Fruit fly (Drosophila melanogaster): ENCODE measurements around the gene Naa30B.

Gene Naa30B

DNA sequence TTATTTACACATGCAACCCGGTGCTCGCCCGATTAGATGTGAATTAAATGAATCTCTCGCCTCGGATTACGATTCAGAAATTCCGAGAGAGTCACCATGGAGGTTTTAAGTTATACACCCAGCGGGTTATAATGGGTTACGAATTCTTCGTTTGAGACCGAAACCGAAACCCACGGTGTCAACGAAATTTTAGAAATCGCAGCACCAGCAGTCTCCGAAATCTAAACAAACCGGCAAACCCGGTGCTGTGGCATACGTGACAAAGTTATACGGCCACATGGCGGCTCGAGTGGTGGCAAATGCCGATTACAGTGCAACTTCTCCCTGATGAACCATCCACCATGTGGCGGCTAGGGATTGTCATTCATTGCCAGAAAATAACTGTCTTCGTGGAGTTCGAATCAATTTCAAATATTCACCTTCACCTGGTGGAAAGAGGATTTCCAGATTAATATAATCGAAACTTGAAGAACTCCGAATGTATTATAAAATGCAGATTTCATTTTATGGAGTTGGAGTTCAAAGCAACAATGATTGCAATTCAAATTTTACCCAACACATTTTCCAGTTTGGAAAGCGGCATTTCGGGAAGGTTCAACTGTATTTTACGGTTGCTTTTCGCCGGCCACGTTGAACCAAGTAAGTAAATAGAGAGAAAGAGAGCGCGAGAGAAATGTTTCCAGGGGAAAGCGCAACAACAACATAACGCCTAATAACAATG is 44.1 kb upstream of the Naa30B start (continued):
- peak; percentile 70 for TF ChIP-seq Sox14 (GFP tag; optimal IDR thresholded peaks at IDR 0.05)
- peak; percentile 25 for TF ChIP-seq Ets21C (GFP tag; optimal IDR thresholded peaks at IDR 0.05)
- TF ChIP-seq Met (GFP tag; optimal IDR thresholded peaks at IDR 0.05): peak; percentile 64
- peak in 1 of 2 experiments; percentile 24 for TF ChIP-seq ss (GFP tag; optimal IDR thresholded peaks at IDR 0.05)
- peak; percentile 50 for TF ChIP-seq Eip75B (GFP tag; optimal IDR thresholded peaks at IDR 0.05)
- peak; percentile 94 for TF ChIP-seq CG32006 (GFP tag; optimal IDR thresholded peaks at IDR 0.05)
- TF ChIP-seq fkh (GFP tag; optimal IDR thresholded peaks at IDR 0.05): peak; percentile 77
- TF ChIP-seq Hr38 (GFP tag; optimal IDR thresholded peaks at IDR 0.05): peak; percentile 11
- TF ChIP-seq achi (GFP tag; optimal IDR thresholded peaks at IDR 0.05): peak; percentile 73

DNA sequence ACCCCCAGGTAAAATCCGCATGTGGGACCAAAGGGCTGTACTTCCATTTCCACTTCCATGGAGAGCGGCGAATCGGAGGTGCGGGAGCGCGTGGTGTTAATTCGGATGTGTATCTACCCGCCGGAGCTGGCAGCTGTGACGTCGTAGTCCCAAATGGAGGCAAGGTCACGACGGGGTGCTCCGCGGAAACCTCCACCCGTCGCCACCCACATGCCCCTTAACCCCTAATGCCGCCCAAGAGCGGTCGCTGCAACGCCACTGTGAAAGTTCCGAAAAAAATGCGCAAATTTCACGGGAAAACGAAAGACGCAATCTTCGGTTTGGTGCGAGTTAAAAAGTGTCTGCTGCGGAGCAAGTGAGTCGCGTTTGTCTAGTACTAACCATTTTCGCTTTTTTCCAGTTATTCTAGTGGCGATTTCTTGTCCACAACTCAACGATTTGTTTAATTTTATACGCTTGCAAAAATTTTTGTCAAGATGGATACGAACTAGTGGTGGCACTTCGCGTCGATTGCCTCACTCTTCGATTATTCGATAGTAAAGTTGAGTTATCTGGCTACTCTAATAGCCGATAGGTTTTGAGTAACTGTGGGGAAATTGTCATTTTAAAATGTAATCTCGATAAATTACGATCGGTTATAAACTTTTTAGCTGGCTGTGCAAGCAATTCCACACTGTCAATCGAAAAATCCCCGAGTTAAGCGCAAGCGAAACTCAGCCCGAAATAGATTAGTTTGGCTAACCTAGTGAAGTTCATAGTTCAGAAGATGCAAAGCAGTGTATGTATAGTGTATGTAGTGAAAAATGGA is 30.4 kb upstream of the Naa30B start, which contains the start of the genes hfp and Psa:
hfp (minus strand) TSS at position 505 of the 808 bp plus-strand sequence.
Psa (plus strand) TSS at position 758 of the 808 bp plus-strand sequence.
- TF ChIP-seq lz (GFP tag; optimal IDR thresholded peaks at IDR 0.05) (no peak), Ets96B (tag; optimal IDR thresholded peaks at IDR 0.05) (no peak), fkh (GFP tag; optimal IDR thresholded peaks at IDR 0.05) (peak; percentile 46), svp (GFP tag) (peak; percentile 85)

DNA sequence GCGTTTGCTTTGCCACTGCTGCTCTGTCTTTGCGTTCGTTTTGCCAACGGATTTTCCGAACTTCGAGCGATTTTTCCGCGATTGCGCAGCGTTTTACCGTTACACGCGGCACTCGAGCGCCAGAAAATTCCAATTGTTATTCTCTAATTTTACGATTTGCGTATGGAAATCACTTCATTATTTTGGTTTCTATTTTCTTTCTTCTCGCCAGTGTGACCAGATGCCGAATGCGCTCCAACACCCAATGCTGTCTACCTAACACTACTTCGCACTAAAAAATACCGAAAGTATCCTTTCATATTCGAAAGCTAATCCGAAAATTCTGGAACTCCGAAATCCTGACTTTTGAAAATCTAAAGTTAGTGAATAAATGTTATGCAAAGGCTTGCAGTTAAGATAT is 24.5 kb upstream of the Naa30B start, which contains the start of gene CG12084:
CG12084 (minus strand) TSS at position 236 of the 400 bp plus-strand sequence.
- no peak for TF ChIP-seq Eip75B (GFP tag; optimal IDR thresholded peaks at IDR 0.05)
- TF ChIP-seq vri (GFP tag; optimal IDR thresholded peaks at IDR 0.05): no peak
- TF ChIP-seq Met (GFP tag; optimal IDR thresholded peaks at IDR 0.05): no peak
- no peak for TF ChIP-seq CG10669 (GFP tag; optimal IDR thresholded peaks at IDR 0.05)
- TF ChIP-seq CG9139 (GFP tag; optimal IDR thresholded peaks at IDR 0.05): no peak
- TF ChIP-seq Sox14 (GFP tag; optimal IDR thresholded peaks at IDR 0.05): peak; percentile 82
- TF ChIP-seq CG6854 (GFP tag; optimal IDR thresholded peaks at IDR 0.05): no peak
- TF ChIP-seq Hr39 (GFP tag; optimal IDR thresholded peaks at IDR 0.05): no peak

DNA sequence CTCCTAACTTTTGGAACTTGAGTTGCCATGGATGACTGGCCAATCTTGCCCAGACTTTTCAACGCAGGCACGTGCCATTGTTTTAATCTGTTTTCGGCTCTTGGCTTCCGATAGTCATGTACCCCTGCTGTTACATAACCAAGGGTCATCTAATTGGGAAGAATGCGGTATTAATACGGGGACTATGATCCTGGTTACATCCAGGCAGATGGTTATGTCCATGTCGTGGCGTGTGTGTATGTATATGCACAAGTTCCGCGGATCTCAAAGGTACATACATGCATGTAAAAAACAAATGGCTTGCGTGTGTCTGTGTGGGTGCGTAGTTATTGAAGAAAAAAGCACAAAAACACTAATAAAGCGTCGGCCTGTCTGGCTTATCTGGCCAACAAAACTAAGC is 23.9 kb upstream of the Naa30B start:
- TF ChIP-seq lz (GFP tag; optimal IDR thresholded peaks at IDR 0.05): no peak
- TF ChIP-seq Sox14 (GFP tag; optimal IDR thresholded peaks at IDR 0.05): no peak
- no peak for TF ChIP-seq CG34406 (GFP tag; optimal IDR thresholded peaks at IDR 0.05)
- TF ChIP-seq Blimp-1 (GFP tag; optimal IDR thresholded peaks at IDR 0.05): no peak
- TF ChIP-seq CG11902 (GFP tag; optimal IDR thresholded peaks at IDR 0.05): no peak
- TF ChIP-seq Hr39 (GFP tag; optimal IDR thresholded peaks at IDR 0.05): no peak
- no peak for TF ChIP-seq fd85E (GFP tag; optimal IDR thresholded peaks at IDR 0.05)
- no peak for TF ChIP-seq CG8119 (GFP tag; IDR thresholded peaks at IDR 0.05)
- no peak for TF ChIP-seq Eip75B (GFP tag; optimal IDR thresholded peaks at IDR 0.05)
- no peak for TF ChIP-seq achi (GFP tag; optimal IDR thresholded peaks at IDR 0.05)
- TF ChIP-seq CG8632 (GFP tag; optimal IDR thresholded peaks at IDR 0.05): no peak
- no peak for TF ChIP-seq CG8319 (GFP tag; optimal IDR thresholded peaks at IDR 0.05)
- no peak for TF ChIP-seq Eip93F (GFP tag; optimal IDR thresholded peaks at IDR 0.05)
- no peak for TF ChIP-seq Eip78C (GFP tag)

DNA sequence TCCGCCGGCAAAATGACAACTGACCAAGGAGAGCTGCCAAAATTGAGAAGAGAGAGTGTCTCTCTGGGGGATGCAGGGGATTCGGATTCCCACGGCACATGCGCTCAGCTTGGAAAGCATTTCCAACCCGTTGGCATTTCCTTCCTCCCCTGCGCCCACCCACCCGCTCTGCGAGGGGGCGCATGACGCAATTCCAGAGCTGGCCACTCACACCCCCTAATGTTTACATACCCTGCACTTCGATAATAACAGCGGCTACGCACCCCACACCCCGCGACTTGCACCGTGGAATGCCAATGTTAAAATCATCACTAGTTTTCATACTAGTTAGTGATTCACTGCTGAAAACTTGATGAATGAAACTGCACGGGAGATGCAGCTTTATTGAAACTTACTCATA is 17.7 kb upstream of the Naa30B start, which contains the start of gene stet:
stet (minus strand) TSS at position 25 of the 400 bp plus-strand sequence.
- TF ChIP-seq CG8119 (GFP tag; IDR thresholded peaks at IDR 0.05) (no peak; the same call in 2 of the 3 replicates), dsx (GFP tag; optimal IDR thresholded peaks at IDR 0.05; ENCODE audit: poor library complexity, severe bottlenecking) (peak; percentile 58), CG10631 (GFP tag; optimal IDR thresholded peaks at IDR 0.05) (no peak), Sox15 (GFP tag; optimal IDR thresholded peaks at IDR 0.05) (no peak), fd59A (GFP tag; optimal IDR thresholded peaks at IDR 0.05) (no peak), Eip78C (GFP tag) (no peak), vri (GFP tag; optimal IDR thresholded peaks at IDR 0.05) (peak; percentile 39), ss (GFP tag; optimal IDR thresholded peaks at IDR 0.05) (no peak), pdm3 (GFP tag; optimal IDR thresholded peaks at IDR 0.05) (no peak), CG6163 (GFP tag; IDR thresholded peaks at IDR 0.05) (0 out of 3 replicates have a peak, but pooled peaks have one; percentile 28), CG8319 (GFP tag; optimal IDR thresholded peaks at IDR 0.05) (no peak), Lpt (GFP tag; optimal IDR thresholded peaks at IDR 0.05) (peak; percentile 3), CG16779 (tag; optimal IDR thresholded peaks at IDR 0.05) (no peak)

All from whole organism, prepupa.